Worm (Caenorhabditis elegans): Measurements from ENCODE around the gene K02D10.8.

The K02D10.8 gene

ce11 chrIII:8827128-8827527, 41.0 kb downstream of the K02D10.8 start, which contains the start of gene F54F2.9:
Gene F54F2.9 (minus strand): TSS chrIII:8827228.
- TF ChIP-seq nhr-237 (tag; optimal IDR thresholded peaks at IDR 0.05) (no peak), drap-1 (GFP tag; optimal IDR thresholded peaks at IDR 0.05) (no peak), nhr-12 (tag; optimal IDR thresholded peaks at IDR 0.05) (no peak), zip-8 (tag; optimal IDR thresholded peaks at IDR 0.05) (no peak), unc-62 (GFP tag; optimal IDR thresholded peaks at IDR 0.05) (no peak), sptf-1 (tag; optimal IDR thresholded peaks at IDR 0.05) (no peak)

ce11 chrIII:8829245-8829644, 43.1 kb downstream of the K02D10.8 start, which contains the start of gene F44E2.3:
Gene F44E2.3 (minus strand): TSS chrIII:8829305.
- TF ChIP-seq hlh-1 (tag; optimal IDR thresholded peaks at IDR 0.05) (peak; percentile 12), mab-5 (tag; optimal IDR thresholded peaks at IDR 0.05) (no peak), ceh-43 (GFP tag; optimal IDR thresholded peaks at IDR 0.05) (no peak), snpc-4 (tag; optimal IDR thresholded peaks at IDR 0.05) (no peak), ces-1 (GFP tag; optimal IDR thresholded peaks at IDR 0.05) (peak; percentile 93)

ce11 chrIII:8831059-8831750, 45.0 kb downstream of the K02D10.8 start, which contains the start of gene F44E2.10:
Gene F44E2.10 (minus strand): TSS chrIII:8831109.
- TF ChIP-seq zip-8 (tag; optimal IDR thresholded peaks at IDR 0.05): no peak
- no peak for TF ChIP-seq lin-13 (tag; optimal IDR thresholded peaks at IDR 0.05)
- TF ChIP-seq ceh-39 (tag; optimal IDR thresholded peaks at IDR 0.05): no peak
- TF ChIP-seq mep-1 (tag; optimal IDR thresholded peaks at IDR 0.05): no peak
- no peak for TF ChIP-seq lsy-2 (tag; optimal IDR thresholded peaks at IDR 0.05)
- TF ChIP-seq nhr-12 (tag; optimal IDR thresholded peaks at IDR 0.05): no peak
- no peak for TF ChIP-seq unc-120 (tag; optimal IDR thresholded peaks at IDR 0.05; ENCODE audit: poor library complexity, severe bottlenecking)
- TF ChIP-seq ces-1 (GFP tag; optimal IDR thresholded peaks at IDR 0.05): no peak
- no peak for TF ChIP-seq nhr-2 (tag; optimal IDR thresholded peaks at IDR 0.05)
- no peak for TF ChIP-seq mab-5 (tag; optimal IDR thresholded peaks at IDR 0.05)
- no peak for TF ChIP-seq flh-1 (GFP tag; optimal IDR thresholded peaks at IDR 0.05)
- TF ChIP-seq sem-2 (GFP tag; optimal IDR thresholded peaks at IDR 0.05): no peak
- TF ChIP-seq ztf-11 (tag; optimal IDR thresholded peaks at IDR 0.05): no peak
- no peak for TF ChIP-seq nhr-28 (tag; optimal IDR thresholded peaks at IDR 0.05)
- no peak for TF ChIP-seq bed-3 (GFP tag; optimal IDR thresholded peaks at IDR 0.05)
- TF ChIP-seq unc-62 (GFP tag; optimal IDR thresholded peaks at IDR 0.05): no peak
- TF ChIP-seq tbx-8 (GFP tag; optimal IDR thresholded peaks at IDR 0.05): no peak
